Worm (Caenorhabditis elegans) whole organism, young adult: ENCODE measurements around the gene sel-7.

Experiments used
- B0261.1 ChIP-seq: sonication (generic microtip); optimal IDR thresholded peaks from 2 replicates; lab custom pipeline; 2016; ENCODE audit warnings: mild to moderate bottlenecking, missing genetic modification characterization, moderate library complexity, missing compliant biosample characterization
- F55B11.4 ChIP-seq: sonication (generic microtip); optimal IDR thresholded peaks from 2 replicates; lab custom pipeline; 2016; ENCODE audit warnings: missing compliant biosample characterization, missing genetic modification characterization, borderline replicate concordance; ENCODE audit not compliant: insufficient read depth
- K11D2.4 ChIP-seq: fragments of 200-800 bp; sonication (Bioruptor generic); IDR thresholded peaks from 2 replicates; pipeline ENCODE4 v1.3.6; 2022; ENCODE audit warnings: missing genetic modification reagents, missing genetic modification characterization, missing compliant biosample characterization
- K12H6.12 ChIP-seq: fragments of 200-800 bp; sonication (Bioruptor generic); optimal IDR thresholded peaks from 2 replicates; lab custom pipeline; 2018; ENCODE audit warnings: mild to moderate bottlenecking, missing genetic modification characterization, missing compliant biosample characterization
- T07F8.4 ChIP-seq: sonication (generic microtip); optimal IDR thresholded peaks from 2 replicates; lab custom pipeline; 2016; ENCODE audit warnings: mild to moderate bottlenecking, missing genetic modification characterization, moderate library complexity, missing compliant biosample characterization
- Y53F4B.3 ChIP-seq: fragments of 200-800 bp; sonication (Bioruptor generic); IDR thresholded peaks from 2 replicates; pipeline ENCODE4 v1.3.6; 2022; ENCODE audit warnings: missing genetic modification reagents, missing genetic modification characterization, missing compliant biosample characterization
- Y67H2A.10 ChIP-seq: fragments of 200-800 bp; sonication (Bioruptor generic); conservative IDR thresholded peaks from 2 replicates; pipeline ENCODE4 v1.3.6; 2022; ENCODE audit warnings: missing genetic modification reagents, missing genetic modification characterization, missing compliant biosample characterization
- Y95B8A.8 ChIP-seq: fragments of 200-800 bp; sonication (Bioruptor generic); IDR thresholded peaks from 2 replicates; pipeline ENCODE4 v1.3.6; 2022; ENCODE audit warnings: missing genetic modification reagents, missing genetic modification characterization, missing compliant biosample characterization
- ZK185.1 ChIP-seq: sonication (generic microtip); optimal IDR thresholded peaks from 2 replicates; lab custom pipeline; 2016; ENCODE audit warnings: mild to moderate bottlenecking, missing genetic modification characterization, missing compliant biosample characterization; ENCODE audit not compliant: poor library complexity, severe bottlenecking
- aptf-3 ChIP-seq: fragments of 200-800 bp; sonication (Bioruptor generic); IDR thresholded peaks from 2 replicates; pipeline ENCODE4 v1.3.6; 2022; ENCODE audit warnings: missing genetic modification characterization, missing compliant biosample characterization
- attf-3 ChIP-seq: fragments of 200-800 bp; sonication (Bioruptor generic); conservative IDR thresholded peaks from 2 replicates; pipeline ENCODE4 v1.3.6; 2022; ENCODE audit warnings: missing genetic modification reagents, missing genetic modification characterization, missing compliant biosample characterization
- attf-6 ChIP-seq: fragments of 200-800 bp; sonication (Bioruptor generic); IDR thresholded peaks from 2 replicates; pipeline ENCODE4 v1.3.6; 2022; ENCODE audit warnings: missing genetic modification reagents, missing genetic modification characterization, missing compliant biosample characterization
- bed-1 ChIP-seq: fragments of 200-800 bp; sonication (Bioruptor generic); IDR thresholded peaks from 2 replicates; pipeline ENCODE4 v1.3.6; 2022; ENCODE audit warnings: missing genetic modification reagents, missing genetic modification characterization, missing compliant biosample characterization
- bed-2 ChIP-seq: fragments of 200-800 bp; sonication (Bioruptor generic); IDR thresholded peaks from 2 replicates; pipeline ENCODE4 v1.3.6; 2022; ENCODE audit warnings: missing genetic modification reagents, missing genetic modification characterization, missing compliant biosample characterization
- ccch-3 ChIP-seq: fragments of 200-800 bp; sonication (Bioruptor generic); optimal IDR thresholded peaks from 2 replicates; lab custom pipeline; 2018; ENCODE audit warnings: mild to moderate bottlenecking, missing genetic modification characterization, missing compliant biosample characterization
- cebp-1 ChIP-seq, 2 experiments: fragments of 200-800 bp in 1 of 2; sonication (Bioruptor generic) in 1 of 2; sonication (generic microtip) in 1 of 2; IDR thresholded peaks in 1 of 2; optimal IDR thresholded peaks in 1 of 2; 2 replicates each; pipeline versions ENCODE4 v1.3.6 to Lab custom; 2017 to 2022; ENCODE audit warnings: missing compliant biosample characterization in 2 of 2, missing genetic modification characterization in 2 of 2, mild to moderate bottlenecking in 1 of 2, missing genetic modification reagents in 1 of 2, moderate library complexity in 1 of 2
- ceh-79 ChIP-seq: sonication (generic microtip); optimal IDR thresholded peaks from 2 replicates; lab custom pipeline; 2017; ENCODE audit warnings: mild to moderate bottlenecking, missing genetic modification characterization, missing compliant biosample characterization
- dox-1 ChIP-seq: fragments of 200-800 bp; sonication (Bioruptor generic); IDR thresholded peaks from 2 replicates; pipeline ENCODE4 v1.3.6; 2022; ENCODE audit warnings: missing genetic modification reagents, missing genetic modification characterization, missing compliant biosample characterization
- egl-44 ChIP-seq: fragments of 200-800 bp; sonication (Bioruptor generic); IDR thresholded peaks from 2 replicates; pipeline ENCODE4 v1.3.6; 2022; ENCODE audit warnings: missing genetic modification reagents, missing genetic modification characterization, missing compliant biosample characterization
- gei-17 ChIP-seq: fragments of 200-800 bp; sonication (Bioruptor generic); optimal IDR thresholded peaks from 2 replicates; lab custom pipeline; 2018; ENCODE audit warnings: mild to moderate bottlenecking, missing genetic modification characterization, missing compliant biosample characterization
- hrde-1 ChIP-seq: sonication (generic microtip); optimal IDR thresholded peaks from 2 replicates; lab custom pipeline; 2016; ENCODE audit warnings: missing genetic modification characterization, mild to moderate bottlenecking, missing compliant biosample characterization, moderate library complexity, missing genotype, missing genetic modification reagents, borderline replicate concordance
- let-526 ChIP-seq: fragments of 200-800 bp; sonication (Bioruptor generic); IDR thresholded peaks from 2 replicates; pipeline ENCODE4 v1.3.6; 2022; ENCODE audit warnings: missing genetic modification reagents, missing genetic modification characterization, missing compliant biosample characterization
- lin-35 ChIP-seq, 3 experiments: fragments of 150-350 bp in 2 of 3; sonication (generic microtip) in 1 of 3; optimal IDR thresholded peaks; 2 replicates each; lab custom pipeline; 2014 to 2018; ENCODE audit warnings: missing biosample characterization in 3 of 3, missing genetic modification characterization in 3 of 3, missing genetic modification reagents in 3 of 3
- lin-54 ChIP-seq: fragments of 200-800 bp; sonication (Bioruptor generic); optimal IDR thresholded peaks from 2 replicates; lab custom pipeline; 2018; ENCODE audit warnings: mild to moderate bottlenecking, missing genetic modification characterization, missing compliant biosample characterization
- lir-1 ChIP-seq: fragments of 200-800 bp; sonication (Bioruptor generic); conservative IDR thresholded peaks from 2 replicates; pipeline ENCODE4 v1.3.6; 2022; ENCODE audit warnings: missing genetic modification reagents, missing genetic modification characterization, missing compliant biosample characterization
- lsl-1 ChIP-seq: fragments of 200-800 bp; sonication (Bioruptor generic); optimal IDR thresholded peaks from 2 replicates; lab custom pipeline; 2018; ENCODE audit warnings: mild to moderate bottlenecking, missing genetic modification characterization, moderate library complexity, missing compliant biosample characterization
- mel-28 ChIP-seq: sonication (generic microtip); optimal IDR thresholded peaks from 2 replicates; lab custom pipeline; 2016; ENCODE audit warnings: borderline replicate concordance, mild to moderate bottlenecking, missing genetic modification characterization, missing compliant biosample characterization
- mes-4 ChIP-seq: sonication (generic microtip); optimal IDR thresholded peaks from 2 replicates; lab custom pipeline; 2016; ENCODE audit warnings: missing genotype, missing genetic modification characterization, missing compliant biosample characterization
- nfya-1 ChIP-seq: sonication (generic microtip); optimal IDR thresholded peaks from 2 replicates; lab custom pipeline; 2017; ENCODE audit warnings: antibody characterized with exemption, missing compliant biosample characterization, missing genetic modification characterization, borderline replicate concordance; ENCODE audit not compliant: insufficient read depth
- nhr-90 ChIP-seq: sonication (generic microtip); optimal IDR thresholded peaks from 2 replicates; lab custom pipeline; 2016; ENCODE audit warnings: missing genotype, mild to moderate bottlenecking, missing genetic modification characterization, missing compliant biosample characterization
- pbrm-1 ChIP-seq: fragments of 200-800 bp; sonication (Bioruptor generic); IDR thresholded peaks from 2 replicates; pipeline ENCODE4 v1.3.6; 2022; ENCODE audit warnings: missing genetic modification reagents, missing genetic modification characterization, missing compliant biosample characterization
- pha-4 ChIP-seq: fragments of 150-350 bp; sonication (generic microtip); optimal IDR thresholded peaks from 2 replicates; lab custom pipeline; 2014; ENCODE audit warnings: missing biosample characterization, missing genetic modification reagents, missing genetic modification characterization
- sdz-38 ChIP-seq: sonication (generic microtip); optimal IDR thresholded peaks from 2 replicates; lab custom pipeline; 2016; ENCODE audit warnings: missing genotype, missing genetic modification characterization, missing compliant biosample characterization
- snpc-1.3 ChIP-seq: sonication (generic microtip); optimal IDR thresholded peaks from 2 replicates; lab custom pipeline; 2017; ENCODE audit warnings: missing genetic modification characterization, mild to moderate bottlenecking, missing compliant biosample characterization, antibody characterized with exemption, moderate library complexity, missing genotype, missing genetic modification reagents; ENCODE audit not compliant: insufficient read depth
- snpc-4 ChIP-seq, 5 experiments: fragments of 150-350 bp in 1 of 5; sonication (generic microtip) in 4 of 5; optimal IDR thresholded peaks; 2 replicates each; lab custom pipeline; 2014 to 2018; ENCODE audit warnings: missing genetic modification characterization in 5 of 5, missing biosample characterization in 3 of 5, antibody characterized with exemption in 2 of 5, mild to moderate bottlenecking in 2 of 5, missing compliant biosample characterization in 2 of 5, missing genotype in 2 of 5, moderate library complexity in 2 of 5, missing genetic modification reagents in 1 of 5
- somi-1 ChIP-seq: fragments of 200-800 bp; sonication (Bioruptor generic); optimal IDR thresholded peaks from 2 replicates; lab custom pipeline; 2018; ENCODE audit warnings: mild to moderate bottlenecking, missing genetic modification characterization, missing compliant biosample characterization
- sptf-2 ChIP-seq: fragments of 200-800 bp; sonication (Bioruptor generic); optimal IDR thresholded peaks from 2 replicates; lab custom pipeline; 2018; ENCODE audit warnings: mild to moderate bottlenecking, missing genetic modification characterization, missing compliant biosample characterization
- tlf-1 ChIP-seq: fragments of 200-800 bp; sonication (Bioruptor generic); optimal IDR thresholded peaks from 2 replicates; lab custom pipeline; 2018; ENCODE audit warnings: mild to moderate bottlenecking, missing genetic modification characterization, missing compliant biosample characterization
- xnd-1 ChIP-seq: sonication (generic microtip); optimal IDR thresholded peaks from 2 replicates; lab custom pipeline; 2016; ENCODE audit warnings: missing genotype, missing genetic modification reagents, missing genetic modification characterization, missing compliant biosample characterization
- ztf-3 ChIP-seq: fragments of 200-800 bp; sonication (Bioruptor generic); optimal IDR thresholded peaks from 2 replicates; lab custom pipeline; 2018; ENCODE audit warnings: mild to moderate bottlenecking, missing genetic modification characterization, missing compliant biosample characterization

The sel-7 gene

DNA sequence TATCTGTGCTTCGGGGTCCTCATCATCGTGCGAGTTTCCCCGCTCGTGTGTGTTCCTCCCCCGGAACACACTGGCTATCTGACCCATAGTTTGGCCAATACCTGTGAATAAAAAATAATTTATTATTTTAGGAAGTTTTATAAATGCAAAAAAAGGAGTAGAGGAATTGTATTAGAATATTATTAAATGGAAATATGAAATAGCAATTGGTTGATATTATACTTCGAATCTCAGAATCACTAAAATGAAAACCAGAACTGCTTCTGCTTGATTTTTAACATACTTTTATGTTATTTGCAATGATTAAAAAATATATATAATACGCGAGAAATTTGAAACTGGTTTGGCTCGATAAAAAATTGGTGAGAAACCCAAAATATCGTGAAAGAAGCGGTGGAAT lies 28.7 kb downstream of the sel-7 start, which contains the start of gene mgrn-1 (continued):
- no peak for TF ChIP-seq dox-1 (GFP tag; lab: Robert Waterston, UW)
- no peak for TF ChIP-seq ZK185.1 (tag; lab: Kevin White, UChicago)
- TF ChIP-seq sdz-38 (tag; lab: Kevin White, UChicago), result no peak

DNA sequence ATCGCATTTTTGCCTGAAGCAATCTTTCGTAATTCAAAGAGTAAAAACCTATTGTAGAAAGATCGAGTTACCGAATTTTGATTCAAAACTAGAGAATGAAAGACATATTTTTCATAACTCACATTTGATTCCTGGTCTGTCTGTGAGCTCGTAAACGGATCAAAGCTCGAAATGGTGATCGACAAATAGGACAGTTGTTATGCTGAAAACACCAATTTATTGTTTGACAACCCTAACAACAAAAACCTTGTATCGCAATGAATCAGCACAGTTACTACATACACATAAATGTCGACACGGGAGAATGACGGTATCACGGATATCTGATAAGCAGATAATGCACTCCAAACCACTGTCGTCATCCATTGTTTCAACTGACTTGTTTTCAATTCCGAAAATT lies 30.6 kb downstream of the sel-7 start:
- TF ChIP-seq lsl-1 (no peak), F55B11.4 (no peak), ccch-3 (GFP tag; lab: Kevin White, UChicago) (no peak), bed-2 (GFP tag; lab: Robert Waterston, UW) (no peak), pha-4 (tag; lab: Kevin White, UChicago) (no peak), let-526 (GFP tag; lab: Robert Waterston, UW) (no peak), xnd-1 (tag; lab: Kevin White, UChicago) (no peak), sptf-2 (no peak), Y67H2A.10 (no peak)

DNA sequence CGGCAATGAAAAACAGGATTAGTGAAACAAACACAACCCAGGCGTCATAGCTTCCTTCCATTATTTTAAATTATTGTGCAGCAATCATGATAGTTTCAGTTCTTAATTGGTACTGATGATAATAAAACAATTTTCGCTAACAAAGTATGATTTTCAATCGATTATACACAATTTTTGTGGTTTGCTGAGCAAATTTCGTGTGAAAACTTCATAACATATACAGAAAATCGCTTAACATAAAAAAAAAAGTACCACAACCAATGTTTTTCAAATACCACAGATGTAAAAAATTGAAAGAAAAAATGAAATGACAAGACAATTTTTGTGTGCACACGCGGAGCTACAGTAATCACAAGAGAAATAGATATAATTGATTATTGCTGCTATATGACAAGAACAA lies 32.6 kb downstream of the sel-7 start, which contains the start of gene gphr-2:
TSS of gene gphr-2 (minus strand) at position 101 of the 400 bp plus-strand sequence.
- TF ChIP-seq mes-4 (tag; lab: Kevin White, UChicago), result no peak

DNA sequence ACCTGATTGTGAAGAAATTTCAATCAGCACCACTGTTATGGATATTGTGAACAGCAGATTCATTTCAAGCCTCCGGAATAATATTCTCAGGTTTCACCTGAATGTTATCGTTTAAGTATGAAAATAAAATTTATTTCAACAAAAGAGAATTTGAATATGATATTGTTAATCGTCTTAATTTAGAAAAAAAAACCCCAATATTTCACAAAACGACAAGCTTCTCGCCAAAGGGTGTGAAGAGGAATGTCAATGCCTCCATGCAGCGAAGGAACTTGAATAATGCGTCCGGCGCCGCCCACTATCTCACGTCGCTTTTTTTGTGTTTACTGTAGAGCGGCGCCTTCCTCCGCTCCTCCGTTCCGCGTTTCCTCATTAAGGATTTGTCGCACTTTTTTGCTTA lies 37.2 kb downstream of the sel-7 start, which contains the start of gene C11H1.5:
TSS of gene C11H1.5 (minus strand) at position 101 of the 400 bp plus-strand sequence.
- TF ChIP-seq bed-1, result no peak
- TF ChIP-seq T07F8.4 (tag; lab: Kevin White, UChicago), result no peak
- TF ChIP-seq nhr-90 (tag; lab: Kevin White, UChicago), result no peak
- no peak for TF ChIP-seq B0261.1 (tag; lab: Kevin White, UChicago)
- TF ChIP-seq lin-54 (GFP tag; lab: Kevin White, UChicago), result no peak
- no peak for TF ChIP-seq somi-1 (GFP tag; lab: Kevin White, UChicago)
- no peak for TF ChIP-seq ceh-79 (tag; lab: Kevin White, UChicago)
- no peak for TF ChIP-seq hrde-1 (tag; lab: Kevin White, UChicago)
- no peak for TF ChIP-seq Y53F4B.3 (GFP tag; lab: Robert Waterston, UW)
- TF ChIP-seq mel-28 (tag; lab: Kevin White, UChicago), result no peak
- no peak for TF ChIP-seq ztf-3
- TF ChIP-seq aptf-3 (GFP tag; lab: Robert Waterston, UW), result no peak

DNA sequence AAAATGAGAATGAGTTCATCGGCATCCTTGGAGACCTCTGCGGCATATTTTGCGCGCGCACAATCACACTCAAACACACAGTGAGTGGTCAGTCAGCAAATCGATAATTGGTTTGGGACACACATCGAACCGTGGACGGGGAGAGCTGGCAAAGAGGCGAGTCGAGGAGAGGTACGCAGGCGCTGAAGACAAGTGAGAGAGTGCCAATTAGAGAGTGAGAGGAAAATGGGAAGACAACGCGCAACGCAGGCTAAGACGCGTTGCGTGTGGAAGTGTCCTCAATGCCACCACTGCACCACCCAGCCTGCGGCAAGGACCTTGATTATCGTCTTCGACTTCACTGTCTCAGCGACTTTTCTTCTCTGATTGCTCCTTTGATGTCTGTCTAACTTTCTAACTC lies 43.1 kb downstream of the sel-7 start:
- TF ChIP-seq attf-3 (GFP tag; lab: Robert Waterston, UW) (no peak), lir-1 (GFP tag; lab: Robert Waterston, UW) (peak; percentile 20; the same call in 1 of the 2 replicates), K12H6.12 (peak; percentile 62), attf-6 (GFP tag; lab: Robert Waterston, UW) (no peak), egl-44 (GFP tag; lab: Robert Waterston, UW) (no peak), snpc-1.3 (tag; lab: Kevin White, UChicago) (no peak), sptf-2 (no peak), nfya-1 (no peak), Y95B8A.8 (no peak), ztf-3 (no peak), gei-17 (GFP tag; lab: Kevin White, UChicago) (peak; percentile 31), pbrm-1 (GFP tag; lab: Robert Waterston, UW) (0 out of 2 replicates have a peak, but pooled peaks have one; percentile 43), tlf-1 (GFP tag; lab: Kevin White, UChicago) (no peak), cebp-1 (GFP tag; IDR thresholded peaks at IDR 0.05; lab: Robert Waterston, UW) (no peak), cebp-1 (tag; optimal IDR thresholded peaks at IDR 0.05; lab: Kevin White, UChicago) (no peak), snpc-4 (GFP tag; optimal IDR thresholded peaks at IDR 0.05; lab: Kevin White, UChicago) (no peak), snpc-4 (tag; optimal IDR thresholded peaks at IDR 0.05; lab: Kevin White, UChicago) (no peak), ceh-79 (tag; lab: Kevin White, UChicago) (no peak), lin-35 (GFP tag; optimal IDR thresholded peaks at IDR 0.05; lab: Kevin White, UChicago) (no peak), K11D2.4 (0 out of 2 replicates have a peak, but pooled peaks have one; percentile 29)
